Worm (Caenorhabditis elegans) whole organism, young adult: ENCODE results near the gene ugt-52.

Experiments used
- Y95B8A.8 ChIP-seq: fragments of 200-800 bp; sonication (Bioruptor generic); IDR thresholded peaks from 2 replicates; pipeline ENCODE4 v1.3.6; 2022; ENCODE audit warnings: missing genetic modification reagents, missing genetic modification characterization, missing compliant biosample characterization
- ama-1 ChIP-seq, 3 experiments: fragments of 150-350 bp in 1 of 3; sonication (generic microtip) in 2 of 3; optimal IDR thresholded peaks; 2 replicates each; lab custom pipeline; 2014 to 2018; ENCODE audit warnings: missing biosample characterization in 2 of 3, missing genetic modification characterization in 2 of 3, missing genetic modification reagents in 2 of 3
- hrde-1 ChIP-seq: sonication (generic microtip); optimal IDR thresholded peaks from 2 replicates; lab custom pipeline; 2016; ENCODE audit warnings: missing genetic modification characterization, mild to moderate bottlenecking, missing compliant biosample characterization, moderate library complexity, missing genotype, missing genetic modification reagents, borderline replicate concordance
- pha-4 ChIP-seq: fragments of 150-350 bp; sonication (generic microtip); optimal IDR thresholded peaks from 2 replicates; lab custom pipeline; 2014; ENCODE audit warnings: missing biosample characterization, missing genetic modification reagents, missing genetic modification characterization
- ztf-22 ChIP-seq: fragments of 200-800 bp; sonication (Bioruptor generic); optimal IDR thresholded peaks from 2 replicates; lab custom pipeline; 2018; ENCODE audit warnings: mild to moderate bottlenecking, missing genetic modification characterization, moderate library complexity, missing compliant biosample characterization

DNA sequence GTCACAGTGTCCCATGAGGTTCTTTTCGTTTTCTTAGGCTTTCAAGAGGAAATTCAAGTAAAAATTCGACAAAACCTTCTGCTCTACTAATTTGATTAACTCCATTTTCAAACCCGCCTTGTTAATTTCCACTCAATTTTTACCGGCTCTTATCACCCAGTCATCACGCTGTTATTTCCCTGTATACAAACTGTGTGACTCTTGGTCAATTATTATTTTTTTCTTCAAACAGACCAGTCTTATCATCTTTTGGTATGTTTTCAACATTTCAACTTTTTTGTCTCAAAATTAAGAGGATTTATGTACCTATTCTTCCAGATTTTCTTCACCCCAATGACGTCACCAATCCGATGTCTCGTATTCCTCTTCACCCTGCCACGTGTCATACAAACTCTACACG is at the start of gene ugt-52:
- TF ChIP-seq ama-1 (optimal IDR thresholded peaks at IDR 0.05; lab: Kevin White, UChicago) (no peak), ama-1 (GFP tag; optimal IDR thresholded peaks at IDR 0.05; lab: Kevin White, UChicago) (no peak), Y95B8A.8 (GFP tag; lab: Robert Waterston, UW) (no peak), pha-4 (tag; lab: Kevin White, UChicago) (no peak), hrde-1 (tag; lab: Kevin White, UChicago) (no peak), ztf-22 (GFP tag; lab: Kevin White, UChicago) (no peak)
